Fruit fly (Drosophila melanogaster) whole organism, pupa: ENCODE results near the gene CG5397.

ENCODE experiments used
- D1 ChIP-seq: fragments of 200-800 bp; sonication (Bioruptor generic); optimal IDR thresholded peaks from 2 replicates; lab custom pipeline; 2018; ENCODE audit warnings: missing biosample characterization, mild to moderate bottlenecking, missing genetic modification characterization, moderate library complexity
- EcR ChIP-seq: fragments of 200-800 bp; sonication (Bioruptor generic); optimal IDR thresholded peaks from 3 replicates; lab custom pipeline; 2019; ENCODE audit warnings: missing biosample characterization, missing genetic modification characterization, mild to moderate bottlenecking, moderate library complexity, missing genetic modification reagents
- Pif1A ChIP-seq: fragments of 200-800 bp; sonication (Bioruptor generic); optimal IDR thresholded peaks from 3 replicates; lab custom pipeline; 2016; ENCODE audit warnings: missing biosample characterization, missing genetic modification characterization

- TF ChIP-seq EcR (no peak), D1 (no peak), Pif1A (GFP tag; lab: Kevin White, UChicago) (no peak)
Measured at dm6 chr2L:1230691-1231090, 9.1 kb upstream of the CG5397 start.
